Fruit fly (Drosophila melanogaster) S2 (cell line): ENCODE measurements around the gene CG14892.

Experiments used
- CG8478 ChIP-seq: fragments of >200 bp; optimal IDR thresholded peaks from 2 replicates; lab custom pipeline; 2018
- CTCF ChIP-seq, 2 experiments: fragments of >200 bp; optimal IDR thresholded peaks; 2 replicates each; lab custom pipeline; 2018

- TF ChIP-seq CG8478 (lab: Kevin White, UChicago) (no peak), CTCF (optimal IDR thresholded peaks at IDR 0.05; lab: Kevin White, UChicago) (no peak)
Observed at dm6 chr3R:16613300-16613699, 19.1 kb downstream of the CG14892 start, which contains the start of gene CG12783.
